Fruit fly (Drosophila melanogaster) whole organism, embryonic: ENCODE data around the gene sqh.

ENCODE experiments used
- Ada2b ChIP-seq: fragments of 200-800 bp; sonication (Bioruptor generic); IDR thresholded peaks from 2 replicates; pipeline ENCODE4 v1.3.6; 2022; ENCODE audit warnings: missing biosample characterization, missing genetic modification characterization
- Adf1 ChIP-seq: fragments of 200-800 bp; sonication (Bioruptor generic); IDR thresholded peaks from 2 replicates; pipeline ENCODE4 v1.3.6; 2022; ENCODE audit warnings: missing biosample characterization, missing genetic modification characterization
- B-H1 ChIP-seq: fragments of 200-800 bp; sonication (Bioruptor generic); IDR thresholded peaks from 3 replicates; pipeline ENCODE4 v1.3.6; 2022; ENCODE audit warnings: missing biosample characterization, missing genetic modification characterization
- Blimp-1 ChIP-seq: fragments of 200-800 bp; sonication (Bioruptor generic); optimal IDR thresholded peaks from 3 replicates; lab custom pipeline; 2018; ENCODE audit warnings: missing biosample characterization, missing genetic modification characterization, mild to moderate bottlenecking, moderate library complexity, missing genetic modification reagents
- BtbVII ChIP-seq: fragments of 200-800 bp; sonication (Bioruptor generic); optimal IDR thresholded peaks from 3 replicates; lab custom pipeline; 2017; ENCODE audit warnings: missing biosample characterization, mild to moderate bottlenecking, missing genetic modification characterization
- CG11456 ChIP-seq: fragments of 200-800 bp; sonication (Bioruptor generic); IDR thresholded peaks from 3 replicates; pipeline ENCODE4 v1.3.6; 2022; ENCODE audit warnings: missing biosample characterization, missing genetic modification characterization
- CG11696 ChIP-seq: fragments of 200-800 bp; sonication (Bioruptor generic); IDR thresholded peaks from 2 replicates; pipeline ENCODE4 v1.3.6; 2022; ENCODE audit warnings: missing biosample characterization, missing genetic modification characterization
- CG14014 ChIP-seq: fragments of 200-800 bp; sonication (Bioruptor generic); IDR thresholded peaks from 2 replicates; pipeline ENCODE4 v1.3.6; 2022; ENCODE audit warnings: missing biosample characterization, missing genetic modification characterization
- CG1529 ChIP-seq: fragments of 200-800 bp; sonication (Bioruptor generic); optimal IDR thresholded peaks from 3 replicates; lab custom pipeline; 2018; ENCODE audit warnings: missing biosample characterization, missing genetic modification characterization
- CG15479 ChIP-seq: fragments of 200-800 bp; sonication (Bioruptor generic); optimal IDR thresholded peaks from 3 replicates; lab custom pipeline; 2019; ENCODE audit warnings: missing biosample characterization, mild to moderate bottlenecking, missing genetic modification characterization, moderate library complexity
- CG15696 ChIP-seq: fragments of 200-800 bp; sonication (Bioruptor generic); optimal IDR thresholded peaks from 2 replicates; lab custom pipeline; 2019; ENCODE audit warnings: missing biosample characterization, mild to moderate bottlenecking, missing genetic modification characterization, moderate library complexity
- CG17802 ChIP-seq: fragments of 200-800 bp; sonication (Bioruptor generic); optimal IDR thresholded peaks from 2 replicates; lab custom pipeline; 2018; ENCODE audit warnings: missing biosample characterization, mild to moderate bottlenecking, missing genetic modification characterization, moderate library complexity
- CG18262 ChIP-seq: fragments of 200-800 bp; optimal IDR thresholded peaks from 3 replicates; lab custom pipeline; 2019; ENCODE audit warnings: missing biosample characterization, mild to moderate bottlenecking, missing genetic modification characterization, moderate library complexity
- CG31441 ChIP-seq: fragments of 200-800 bp; sonication (Bioruptor generic); IDR thresholded peaks from 2 replicates; pipeline ENCODE4 v1.3.6; 2022; ENCODE audit warnings: missing biosample characterization, missing genetic modification characterization
- CG32532 ChIP-seq: fragments of 200-800 bp; sonication (Bioruptor generic); IDR thresholded peaks from 2 replicates; pipeline ENCODE4 v1.3.6; 2022; ENCODE audit warnings: missing biosample characterization, missing genetic modification characterization
- CG33557 ChIP-seq: fragments of 200-800 bp; sonication (Bioruptor generic); optimal IDR thresholded peaks from 2 replicates; lab custom pipeline; 2019; ENCODE audit warnings: missing biosample characterization, mild to moderate bottlenecking, missing genetic modification characterization, moderate library complexity
- CG3847 ChIP-seq: fragments of 200-800 bp; sonication (Bioruptor generic); IDR thresholded peaks from 2 replicates; pipeline ENCODE4 v1.3.6; 2022; ENCODE audit warnings: missing biosample characterization, missing genetic modification characterization
- CG4424 ChIP-seq: fragments of 200-800 bp; sonication (Bioruptor generic); optimal IDR thresholded peaks from 3 replicates; lab custom pipeline; 2016; ENCODE audit warnings: missing biosample characterization, missing genetic modification characterization
- CG5953 ChIP-seq: fragments of 200-800 bp; sonication (Bioruptor generic); IDR thresholded peaks from 2 replicates; pipeline ENCODE4 v1.3.6; 2022; ENCODE audit warnings: missing biosample characterization, missing genetic modification characterization
- CG6683 ChIP-seq: fragments of 200-800 bp; sonication (Bioruptor generic); optimal IDR thresholded peaks from 2 replicates; lab custom pipeline; 2017; ENCODE audit warnings: missing biosample characterization, mild to moderate bottlenecking, missing genetic modification characterization, missing genetic modification reagents
- CG7928 ChIP-seq: fragments of 200-800 bp; sonication (Bioruptor generic); optimal IDR thresholded peaks from 2 replicates; lab custom pipeline; 2017; ENCODE audit warnings: missing biosample characterization, mild to moderate bottlenecking, missing genetic modification characterization
- D ChIP-seq, 2 experiments: fragments of 200-800 bp in 1 of 2; fragments of >200 bp in 1 of 2; sonication (Bioruptor generic) in 1 of 2; optimal IDR thresholded peaks; 2 replicates in 1 of 2; 3 replicates in 1 of 2; lab custom pipeline; 2017; ENCODE audit warnings: mild to moderate bottlenecking in 1 of 2, missing biosample characterization in 1 of 2, missing genetic modification characterization in 1 of 2, missing genetic modification reagents in 1 of 2
- D19B ChIP-seq: fragments of 200-800 bp; sonication (Bioruptor generic); optimal IDR thresholded peaks from 2 replicates; lab custom pipeline; 2017; ENCODE audit warnings: missing biosample characterization, mild to moderate bottlenecking, missing genetic modification characterization
- Dref ChIP-seq: fragments of 200-800 bp; sonication (Bioruptor generic); IDR thresholded peaks from 2 replicates; pipeline ENCODE4 v1.3.6; 2022; ENCODE audit warnings: missing biosample characterization, missing genetic modification characterization
- Fer2 ChIP-seq: fragments of 200-800 bp; sonication (Bioruptor generic); optimal IDR thresholded peaks from 2 replicates; lab custom pipeline; 2018; ENCODE audit warnings: missing biosample characterization, mild to moderate bottlenecking, missing genetic modification characterization, moderate library complexity
- HHEX ChIP-seq: fragments of 200-800 bp; sonication (Bioruptor generic); optimal IDR thresholded peaks from 3 replicates; lab custom pipeline; 2017; ENCODE audit warnings: missing biosample characterization, mild to moderate bottlenecking, missing genetic modification characterization, missing genetic modification reagents
- HLHmδ ChIP-seq: fragments of 200-800 bp; sonication (Bioruptor generic); optimal IDR thresholded peaks from 2 replicates; lab custom pipeline; 2018; ENCODE audit warnings: missing biosample characterization, mild to moderate bottlenecking, missing genetic modification characterization, moderate library complexity
- Lhr ChIP-seq: fragments of 200-800 bp; sonication (Bioruptor generic); optimal IDR thresholded peaks from 3 replicates; lab custom pipeline; 2017; ENCODE audit warnings: mild to moderate bottlenecking, missing biosample characterization, missing genetic modification reagents, missing genetic modification characterization
- Mrtf ChIP-seq: fragments of 200-800 bp; sonication (Bioruptor generic); IDR thresholded peaks from 3 replicates; pipeline ENCODE4 v1.3.6; 2022; ENCODE audit warnings: missing biosample characterization, missing genetic modification characterization
- NK7.1 ChIP-seq: fragments of 200-800 bp; sonication (Bioruptor generic); optimal IDR thresholded peaks from 3 replicates; lab custom pipeline; 2016; ENCODE audit warnings: missing biosample characterization, missing genetic modification characterization
- Poxn ChIP-seq: fragments of 200-800 bp; sonication (Bioruptor generic); IDR thresholded peaks from 2 replicates; pipeline ENCODE4 v1.3.6; 2022; ENCODE audit warnings: missing biosample characterization, missing genetic modification characterization
- Side ChIP-seq: fragments of 200-800 bp; sonication (Bioruptor generic); optimal IDR thresholded peaks from 2 replicates; lab custom pipeline; 2016; ENCODE audit warnings: missing biosample characterization, missing genetic modification characterization
- Tbp ChIP-seq: fragments of >200 bp; optimal IDR thresholded peaks from 2 replicates; lab custom pipeline; 2018; ENCODE audit warnings: missing biosample characterization, missing genetic modification characterization
- ato ChIP-seq: fragments of 200-800 bp; sonication (Bioruptor generic); IDR thresholded peaks from 2 replicates; pipeline ENCODE4 v1.3.6; 2022; ENCODE audit warnings: missing biosample characterization, missing genetic modification characterization; ENCODE audit not compliant: partially characterized antibody
- cas ChIP-seq: fragments of 200-800 bp; sonication (Bioruptor generic); IDR thresholded peaks from 2 replicates; pipeline ENCODE4 v1.3.6; 2022; ENCODE audit warnings: missing biosample characterization, missing genetic modification characterization
- dati ChIP-seq: fragments of 200-800 bp; sonication (Bioruptor generic); IDR thresholded peaks from 2 replicates; pipeline ENCODE4 v1.3.6; 2022; ENCODE audit warnings: missing biosample characterization, missing genetic modification characterization
- ham ChIP-seq: fragments of 200-800 bp; sonication (Bioruptor generic); IDR thresholded peaks from 2 replicates; pipeline ENCODE4 v1.3.6; 2022; ENCODE audit warnings: missing biosample characterization, missing genetic modification characterization
- hbn ChIP-seq: fragments of 200-800 bp; sonication (Bioruptor generic); IDR thresholded peaks from 2 replicates; pipeline ENCODE4 v1.3.6; 2022; ENCODE audit warnings: missing biosample characterization, missing genetic modification characterization; ENCODE audit not compliant: partially characterized antibody
- jigr1 ChIP-seq: fragments of 200-800 bp; sonication (Bioruptor generic); IDR thresholded peaks from 3 replicates; pipeline ENCODE4 v1.3.6; 2022; ENCODE audit warnings: missing biosample characterization, missing genetic modification characterization
- mirr ChIP-seq: fragments of 200-800 bp; sonication (Bioruptor generic); optimal IDR thresholded peaks from 3 replicates; lab custom pipeline; 2018; ENCODE audit warnings: missing biosample characterization, mild to moderate bottlenecking, missing genetic modification characterization
- nau ChIP-seq: fragments of 200-800 bp; sonication (Bioruptor generic); optimal IDR thresholded peaks from 3 replicates; lab custom pipeline; 2017; ENCODE audit warnings: missing biosample characterization, mild to moderate bottlenecking, missing genetic modification characterization, missing genetic modification reagents
- p53 ChIP-seq: fragments of 200-800 bp; sonication (Bioruptor generic); optimal IDR thresholded peaks from 2 replicates; lab custom pipeline; 2016; ENCODE audit warnings: missing biosample characterization, missing genetic modification characterization
- pb ChIP-seq: fragments of 200-800 bp; sonication (Bioruptor generic); optimal IDR thresholded peaks from 3 replicates; lab custom pipeline; 2016; ENCODE audit warnings: missing biosample characterization, missing genetic modification characterization
- rib ChIP-seq: fragments of 200-800 bp; sonication (Bioruptor generic); IDR thresholded peaks from 2 replicates; pipeline ENCODE4 v1.3.6; 2022; ENCODE audit warnings: missing biosample characterization, missing genetic modification characterization
- schlank ChIP-seq: fragments of 200-800 bp; sonication (Bioruptor generic); optimal IDR thresholded peaks from 2 replicates; lab custom pipeline; 2018; ENCODE audit warnings: missing biosample characterization, mild to moderate bottlenecking, missing genetic modification characterization
- sens-2 ChIP-seq: fragments of 200-800 bp; sonication (Bioruptor generic); IDR thresholded peaks from 2 replicates; pipeline ENCODE4 v1.3.6; 2022; ENCODE audit warnings: missing biosample characterization, missing genetic modification characterization
- trem ChIP-seq: fragments of 200-800 bp; optimal IDR thresholded peaks from 3 replicates; lab custom pipeline; 2019; ENCODE audit warnings: missing biosample characterization, mild to moderate bottlenecking, missing genetic modification characterization, moderate library complexity
- unc-4 ChIP-seq: fragments of 200-800 bp; sonication (Bioruptor generic); IDR thresholded peaks from 2 replicates; pipeline ENCODE4 v1.3.6; 2022; ENCODE audit warnings: missing biosample characterization, missing genetic modification characterization; ENCODE audit not compliant: partially characterized antibody
- zfh1 ChIP-seq: fragments of 200-800 bp; sonication (Bioruptor generic); IDR thresholded peaks from 3 replicates; pipeline ENCODE4 v1.3.6; 2022; ENCODE audit warnings: missing biosample characterization, missing genetic modification characterization

The sqh gene

DNA sequence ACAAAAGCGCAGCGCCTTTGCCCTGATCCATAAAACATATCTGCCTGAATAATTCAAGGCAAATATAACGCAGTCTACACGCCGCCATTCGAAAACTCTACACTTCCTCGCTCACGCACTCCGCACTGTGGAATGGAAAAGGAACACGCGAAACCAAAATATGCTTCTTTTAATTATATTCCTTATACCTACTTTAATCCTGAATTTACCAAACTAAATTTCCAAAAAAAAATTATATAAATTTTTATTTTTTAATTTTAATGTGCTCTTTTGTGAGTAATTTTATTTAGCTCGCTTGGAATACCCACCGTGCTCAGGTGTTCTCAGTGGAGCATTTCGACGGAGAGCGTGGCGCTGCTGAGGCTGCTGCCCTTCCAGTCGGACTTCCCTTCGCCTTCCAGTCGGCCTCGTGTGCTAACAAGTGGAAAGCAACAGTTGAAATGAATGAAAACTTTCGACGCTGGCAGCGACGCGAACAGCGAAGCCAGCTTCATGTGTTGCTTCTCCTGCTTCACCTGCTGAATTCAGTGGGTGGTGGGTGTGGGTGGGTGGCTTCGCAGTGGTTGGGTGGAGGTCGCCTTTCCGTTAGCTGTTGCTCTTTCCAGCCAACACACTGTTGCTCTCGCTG is 31.6 kb downstream of the sqh start (continued):
- peak; percentile 77 for TF ChIP-seq CG18262 (tag; lab: Kevin White, UChicago)
- TF ChIP-seq Ada2b (GFP tag; lab: Robert Waterston, UW) = peak; percentile 83
- no peak for TF ChIP-seq Lhr (GFP tag; lab: Kevin White, UChicago)
- TF ChIP-seq CG33557 (GFP tag; lab: Kevin White, UChicago) = no peak
- TF ChIP-seq CG11456 (GFP tag; lab: Robert Waterston, UW) = peak; percentile 88
- TF ChIP-seq hbn (GFP tag; lab: Robert Waterston, UW) = no peak
- TF ChIP-seq CG7928 = peak; percentile 21
- TF ChIP-seq sens-2 (GFP tag; lab: Robert Waterston, UW) = peak; percentile 57; the same call in 1 of the 2 replicates
- TF ChIP-seq CG3847 (GFP tag; lab: Robert Waterston, UW) = peak; percentile 85
- TF ChIP-seq D19B = peak; percentile 57
- peak; percentile 69 for TF ChIP-seq Blimp-1 (GFP tag; lab: Kevin White, UChicago)
- no peak for TF ChIP-seq p53 (GFP tag; lab: Kevin White, UChicago)
- TF ChIP-seq CG6683 (GFP tag; lab: Kevin White, UChicago) = peak; percentile 78
- peak; percentile 52; the same call in 1 of the 2 replicates for TF ChIP-seq dati (GFP tag; lab: Robert Waterston, UW)
- no peak for TF ChIP-seq ato (GFP tag; lab: Robert Waterston, UW)
- TF ChIP-seq HLHmδ (GFP tag; lab: Kevin White, UChicago) = no peak
- peak; percentile 89 for TF ChIP-seq CG32532 (GFP tag; lab: Robert Waterston, UW)
- peak; percentile 77 for TF ChIP-seq CG11696 (GFP tag; lab: Robert Waterston, UW)
- TF ChIP-seq NK7.1 = no peak
- TF ChIP-seq schlank (tag; lab: Kevin White, UChicago) = peak; percentile 38
- TF ChIP-seq Side (GFP tag; lab: Kevin White, UChicago) = no peak
- TF ChIP-seq mirr (GFP tag; lab: Kevin White, UChicago) = no peak
- no peak for TF ChIP-seq CG15479 (GFP tag; lab: Kevin White, UChicago)
- peak; percentile 73; the same call in 1 of the 2 replicates for TF ChIP-seq rib (GFP tag; lab: Robert Waterston, UW)
- no peak for TF ChIP-seq unc-4
- no peak for TF ChIP-seq trem (tag; lab: Kevin White, UChicago)
- TF ChIP-seq BtbVII (GFP tag; lab: Kevin White, UChicago) = peak; percentile 81
- peak; percentile 74 for TF ChIP-seq B-H1 (GFP tag; lab: Robert Waterston, UW)
- TF ChIP-seq pb = no peak
- TF ChIP-seq cas = peak; percentile 76
- peak; percentile 37 for TF ChIP-seq CG1529 (GFP tag; lab: Kevin White, UChicago)
- peak; percentile 91 for TF ChIP-seq zfh1 (GFP tag; lab: Robert Waterston, UW)
- peak; percentile 93 for TF ChIP-seq CG14014 (GFP tag; lab: Robert Waterston, UW)
- TF ChIP-seq nau (GFP tag; lab: Kevin White, UChicago) = peak; percentile 7
- TF ChIP-seq Adf1 (GFP tag; lab: Robert Waterston, UW) = peak; percentile 96
- TF ChIP-seq CG17802 (tag; lab: Kevin White, UChicago) = no peak
- peak; percentile 70 for TF ChIP-seq CG5953 (GFP tag; lab: Robert Waterston, UW)
- peak; percentile 68 for TF ChIP-seq Fer2 (tag; lab: Kevin White, UChicago)
- TF ChIP-seq CG4424 = peak; percentile 50
- TF ChIP-seq D (optimal IDR thresholded peaks at IDR 0.05; lab: Kevin White, UChicago) = no peak
- TF ChIP-seq D (GFP tag; optimal IDR thresholded peaks at IDR 0.05; lab: Kevin White, UChicago) = peak; percentile 40
- no peak for TF ChIP-seq Dref (GFP tag; lab: Robert Waterston, UW)
- TF ChIP-seq Poxn (GFP tag; lab: Robert Waterston, UW) = peak; percentile 59; the same call in 1 of the 2 replicates
- TF ChIP-seq CG31441 (GFP tag; lab: Robert Waterston, UW) = peak; percentile 89
- peak; percentile 88 for TF ChIP-seq Mrtf
- peak; percentile 78 for TF ChIP-seq HHEX (GFP tag; lab: Kevin White, UChicago)
- TF ChIP-seq jigr1 (GFP tag; lab: Robert Waterston, UW) = peak; percentile 54; the same call in 2 of the 3 replicates
- no peak for TF ChIP-seq Tbp (GFP tag; lab: Kevin White, UChicago)
- TF ChIP-seq ham (GFP tag; lab: Robert Waterston, UW) = peak; percentile 48; the same call in 1 of the 2 replicates
- no peak for TF ChIP-seq CG15696
